Worm (Caenorhabditis elegans) whole organism, early embryonic: ENCODE data around the gene vab-8.

Source experiments
- B0310.2 ChIP-seq: sonication (generic microtip); optimal IDR thresholded peaks from 2 replicates; lab custom pipeline; 2016; ENCODE audit warnings: mild to moderate bottlenecking, missing genetic modification characterization, missing compliant biosample characterization
- F13C5.2 ChIP-seq: sonication (generic microtip); optimal IDR thresholded peaks from 2 replicates; lab custom pipeline; 2017; ENCODE audit warnings: mild to moderate bottlenecking, missing genetic modification characterization, inconsistent platforms, missing compliant biosample characterization
- aly-1 ChIP-seq: sonication (generic microtip); optimal IDR thresholded peaks from 2 replicates; lab custom pipeline; 2016; ENCODE audit warnings: missing genetic modification characterization, missing compliant biosample characterization
- ama-1 ChIP-seq: fragments of 150-350 bp; optimal IDR thresholded peaks from 2 replicates; lab custom pipeline; 2014
- ceh-13 ChIP-seq: fragments of 200-800 bp; sonication (Bioruptor generic); optimal IDR thresholded peaks from 2 replicates; lab custom pipeline; 2018; ENCODE audit warnings: mild to moderate bottlenecking, missing genetic modification characterization, missing compliant biosample characterization
- ceh-36 ChIP-seq: sonication (generic microtip); optimal IDR thresholded peaks from 2 replicates; lab custom pipeline; 2016; ENCODE audit warnings: missing genetic modification characterization, inconsistent platforms, missing compliant biosample characterization
- ets-7 ChIP-seq: sonication (generic microtip); optimal IDR thresholded peaks from 2 replicates; lab custom pipeline; 2016; ENCODE audit warnings: missing genotype, missing genetic modification characterization, missing compliant biosample characterization
- flt-1 ChIP-seq: fragments of 200-800 bp; sonication (Bioruptor generic); IDR thresholded peaks from 2 replicates; pipeline ENCODE4 v1.3.6; 2022; ENCODE audit warnings: missing genetic modification characterization, missing compliant biosample characterization
- hmbx-1 ChIP-seq: sonication (generic microtip); optimal IDR thresholded peaks from 2 replicates; lab custom pipeline; 2016; ENCODE audit warnings: mild to moderate bottlenecking, missing genetic modification characterization, missing compliant biosample characterization
- hmg-4 ChIP-seq: fragments of 200-800 bp; sonication (Bioruptor generic); optimal IDR thresholded peaks from 2 replicates; lab custom pipeline; 2018; ENCODE audit warnings: mild to moderate bottlenecking, missing genetic modification characterization, missing compliant biosample characterization
- hnd-1 ChIP-seq: sonication (generic microtip); optimal IDR thresholded peaks from 2 replicates; lab custom pipeline; 2016; ENCODE audit warnings: missing genetic modification characterization, missing compliant biosample characterization
- pes-1 ChIP-seq: fragments of 200-800 bp; sonication (Bioruptor generic); IDR thresholded peaks from 2 replicates; pipeline ENCODE4 v1.3.6; 2022; ENCODE audit warnings: missing genetic modification reagents, missing genetic modification characterization, missing compliant biosample characterization
- scrt-1 ChIP-seq: fragments of 200-800 bp; sonication (Bioruptor generic); IDR thresholded peaks from 2 replicates; pipeline ENCODE4 v1.3.6; 2022; ENCODE audit warnings: missing genetic modification characterization, missing compliant biosample characterization
- sea-1 ChIP-seq: fragments of 200-800 bp; sonication (Bioruptor generic); conservative IDR thresholded peaks from 2 replicates; pipeline ENCODE4 v1.3.6; 2022; ENCODE audit warnings: missing genetic modification characterization, missing compliant biosample characterization
- tbx-11 ChIP-seq: fragments of 200-800 bp; sonication (Bioruptor generic); IDR thresholded peaks from 2 replicates; pipeline ENCODE4 v1.3.6; 2022; ENCODE audit warnings: missing genetic modification characterization, missing compliant biosample characterization
- tbx-37 ChIP-seq: fragments of 200-800 bp; sonication (Bioruptor generic); conservative IDR thresholded peaks from 2 replicates; pipeline ENCODE4 v1.3.6; 2022; ENCODE audit warnings: missing genetic modification reagents, missing genetic modification characterization, missing compliant biosample characterization
- tra-4 ChIP-seq: sonication (generic microtip); optimal IDR thresholded peaks from 2 replicates; lab custom pipeline; 2017; ENCODE audit warnings: missing genetic modification characterization, missing compliant biosample characterization

The vab-8 gene

DNA sequence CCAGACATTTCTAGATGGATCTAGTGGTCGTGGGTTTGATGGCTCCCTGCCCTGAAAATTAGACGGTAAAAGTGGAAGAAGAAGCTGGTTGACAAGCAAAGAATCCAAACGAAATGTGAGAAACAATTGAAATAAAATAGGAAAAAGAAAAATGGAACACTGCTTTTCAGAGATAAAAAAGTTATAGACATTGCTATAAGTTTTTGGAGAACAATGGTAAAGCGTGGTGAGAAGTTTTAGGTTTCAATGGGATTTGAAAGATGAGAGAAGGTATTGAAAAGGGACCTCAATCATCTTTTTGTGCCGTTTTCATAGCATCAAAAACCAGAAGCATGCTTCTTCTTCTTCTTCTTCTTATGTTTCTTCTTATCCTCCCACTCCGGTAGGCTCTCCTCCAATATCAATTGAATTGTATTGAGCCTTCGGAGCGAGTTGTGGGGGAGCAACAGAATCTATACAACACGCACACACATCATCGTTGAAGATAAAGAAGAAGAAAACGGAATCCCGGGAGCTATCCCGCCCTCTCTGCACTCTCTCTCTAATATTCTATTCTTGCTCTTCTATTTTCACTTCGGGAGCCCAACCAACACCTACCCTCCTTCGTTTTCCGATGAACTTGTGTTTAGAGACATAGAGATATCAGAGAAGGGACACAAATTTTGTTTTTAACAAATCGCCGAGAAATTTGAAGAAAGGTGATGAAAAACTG is 21.3 kb downstream of the vab-8 start, which contains the start of gene myo-3:
myo-3 (minus strand) TSS at position 51 of the 712 bp plus-strand sequence.
- TF ChIP-seq sea-1 (GFP tag; lab: Robert Waterston, UW) (no peak), tbx-37 (no peak), hmg-4 (GFP tag; lab: Kevin White, UChicago) (no peak), hmbx-1 (tag; lab: Kevin White, UChicago) (no peak), flt-1 (GFP tag; lab: Robert Waterston, UW) (no peak), ets-7 (no peak), pes-1 (GFP tag; lab: Robert Waterston, UW) (no peak), scrt-1 (GFP tag; lab: Robert Waterston, UW) (no peak), F13C5.2 (tag; lab: Kevin White, UChicago) (no peak)

DNA sequence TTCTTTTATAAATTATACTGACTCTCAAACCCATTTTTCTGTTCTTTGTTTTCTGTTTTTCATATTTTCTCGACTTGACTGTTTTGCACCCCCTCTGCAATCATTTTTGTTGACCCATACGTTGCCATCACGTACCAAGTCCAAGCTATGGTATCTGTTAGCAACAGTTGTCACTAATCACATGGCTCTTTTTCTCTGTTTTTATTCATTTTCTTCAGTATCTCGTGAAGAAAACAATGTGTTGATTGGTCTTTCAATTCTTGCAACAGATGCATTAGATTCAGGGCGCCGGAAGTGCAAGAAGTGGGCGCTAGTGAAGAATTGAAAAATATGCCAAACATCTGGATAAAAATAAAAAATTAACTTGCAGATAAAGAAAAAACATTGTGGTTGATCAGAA is 22.4 kb downstream of the vab-8 start:
- TF ChIP-seq hmbx-1 (tag; lab: Kevin White, UChicago) (no peak), ama-1 (lab: Kevin White, UChicago) (no peak), tra-4 (no peak), pes-1 (GFP tag; lab: Robert Waterston, UW) (no peak), ceh-13 (no peak), hmg-4 (GFP tag; lab: Kevin White, UChicago) (no peak), tbx-37 (no peak), ets-7 (no peak), B0310.2 (tag; lab: Kevin White, UChicago) (no peak)

DNA sequence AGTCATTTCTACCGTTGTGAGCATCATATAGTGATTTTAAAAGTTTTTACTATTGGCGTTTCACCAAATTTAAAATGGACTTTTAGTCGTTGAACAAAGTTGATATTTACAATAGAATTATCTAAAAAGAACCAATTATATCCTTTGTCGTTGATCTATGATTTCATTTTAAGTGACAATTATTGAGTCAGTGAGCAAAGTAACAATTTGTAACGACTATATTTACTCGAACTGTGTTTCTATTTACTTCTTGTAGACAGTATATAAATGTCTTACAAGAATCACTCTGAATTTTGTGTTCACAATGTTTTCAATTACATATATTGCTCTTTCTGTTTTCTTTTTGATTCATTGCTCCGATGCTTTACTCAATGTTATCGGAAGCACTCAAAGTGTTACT is 28.0 kb downstream of the vab-8 start, which contains the start of gene ttr-22:
ttr-22 (plus strand) TSS at position 301 of the 400 bp plus-strand sequence.
- TF ChIP-seq scrt-1 (GFP tag; lab: Robert Waterston, UW) (no peak), flt-1 (GFP tag; lab: Robert Waterston, UW) (no peak), hnd-1 (tag; lab: Kevin White, UChicago) (no peak), aly-1 (tag; lab: Kevin White, UChicago) (no peak), tbx-11 (no peak), F13C5.2 (tag; lab: Kevin White, UChicago) (no peak), ceh-13 (no peak), ama-1 (lab: Kevin White, UChicago) (no peak), ceh-36 (tag; lab: Kevin White, UChicago) (no peak), hmbx-1 (tag; lab: Kevin White, UChicago) (no peak), B0310.2 (tag; lab: Kevin White, UChicago) (no peak), sea-1 (GFP tag; lab: Robert Waterston, UW) (no peak), pes-1 (GFP tag; lab: Robert Waterston, UW) (no peak), tra-4 (no peak), tbx-37 (no peak), ets-7 (no peak), hmg-4 (GFP tag; lab: Kevin White, UChicago) (no peak)

DNA sequence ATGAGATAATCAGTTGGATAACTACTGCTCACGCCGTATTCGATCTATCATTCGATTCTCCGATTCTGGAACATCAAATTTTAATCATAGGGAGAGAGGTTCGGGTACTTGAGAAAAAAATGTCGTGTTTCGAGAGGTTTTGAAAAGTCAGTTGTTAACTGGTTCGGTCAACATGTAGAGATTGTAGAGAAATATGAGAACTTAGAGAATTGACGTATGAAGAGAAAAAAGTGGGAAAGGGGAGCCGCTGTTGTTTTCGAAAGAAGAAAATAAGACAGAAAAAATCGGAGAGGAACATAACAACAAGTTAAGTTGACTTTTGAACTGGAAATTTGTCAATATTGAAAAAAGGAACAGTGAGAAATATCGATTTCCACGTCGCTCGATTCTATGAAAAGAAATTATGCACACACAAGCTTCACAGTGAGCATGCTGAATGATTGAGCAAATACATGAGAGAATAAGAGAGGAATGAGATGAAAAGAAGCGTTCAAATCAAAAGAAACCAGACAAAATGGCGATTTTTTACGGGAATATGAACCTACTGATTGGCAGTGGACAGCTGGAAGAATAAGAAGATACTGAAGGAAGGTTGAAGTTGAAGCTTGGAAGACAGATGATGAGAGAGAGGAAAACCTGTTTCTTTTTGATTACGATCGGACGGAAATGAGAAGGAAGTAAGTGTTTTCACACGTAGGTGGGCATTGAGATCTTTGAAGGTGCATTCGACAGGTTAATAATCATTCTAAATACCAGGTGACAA is 32.0 kb downstream of the vab-8 start, which contains the start of the genes T04H1.13, slfl-5 and rad-50:
T04H1.13 (minus strand) TSS at position 51 of the 763 bp plus-strand sequence.
slfl-5 (minus strand) TSS at position 65 of the 763 bp plus-strand sequence.
rad-50 (plus strand) TSS at position 667 of the 763 bp plus-strand sequence.
- no peak for TF ChIP-seq hmg-4 (GFP tag; lab: Kevin White, UChicago)
- TF ChIP-seq B0310.2 (tag; lab: Kevin White, UChicago): no peak
- no peak for TF ChIP-seq ceh-36 (tag; lab: Kevin White, UChicago)
- TF ChIP-seq F13C5.2 (tag; lab: Kevin White, UChicago): no peak
- no peak for TF ChIP-seq ceh-13
- no peak for TF ChIP-seq ama-1 (lab: Kevin White, UChicago)
- no peak for TF ChIP-seq tra-4
- TF ChIP-seq hnd-1 (tag; lab: Kevin White, UChicago): no peak
- no peak for TF ChIP-seq ets-7
- TF ChIP-seq flt-1 (GFP tag; lab: Robert Waterston, UW): no peak
- no peak for TF ChIP-seq tbx-11
- TF ChIP-seq hmbx-1 (tag; lab: Kevin White, UChicago): no peak
- TF ChIP-seq tbx-37: no peak
- no peak for TF ChIP-seq scrt-1 (GFP tag; lab: Robert Waterston, UW)
- no peak for TF ChIP-seq pes-1 (GFP tag; lab: Robert Waterston, UW)
- no peak for TF ChIP-seq aly-1 (tag; lab: Kevin White, UChicago)
- no peak for TF ChIP-seq sea-1 (GFP tag; lab: Robert Waterston, UW)

DNA sequence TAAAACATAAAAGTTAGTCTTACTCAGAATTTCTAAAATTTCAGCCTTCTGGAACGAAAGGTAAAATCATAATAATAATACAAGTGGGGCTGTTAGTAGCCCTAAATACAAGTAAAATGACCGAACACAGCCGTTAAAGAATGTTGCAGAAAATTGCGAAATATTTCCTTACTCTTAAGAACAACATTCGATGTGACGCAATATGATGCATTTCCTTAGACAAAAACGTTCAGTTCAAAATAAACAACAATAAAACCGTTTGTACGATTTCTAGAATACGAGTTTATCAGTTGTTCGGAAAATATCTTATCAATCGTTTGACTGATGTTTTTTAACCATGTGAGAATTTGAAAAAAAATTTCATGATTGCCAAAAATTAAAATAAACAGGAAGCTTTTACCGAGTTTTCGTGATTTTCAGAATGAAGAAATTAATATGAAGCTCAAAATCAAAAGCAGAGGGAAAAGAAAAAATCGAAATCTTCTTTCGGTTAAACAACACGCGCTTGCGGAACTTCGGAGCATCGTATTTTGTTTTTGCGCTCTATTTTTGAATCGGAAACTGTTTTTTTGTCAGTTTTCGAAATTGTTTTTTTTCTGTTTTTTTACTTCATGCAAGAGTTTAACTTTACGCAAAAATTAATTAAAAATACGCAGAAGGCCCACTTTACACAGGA is 32.8 kb downstream of the vab-8 start:
- no peak for TF ChIP-seq ceh-13
- TF ChIP-seq ceh-36 (tag; lab: Kevin White, UChicago): no peak
- TF ChIP-seq B0310.2 (tag; lab: Kevin White, UChicago): no peak
- TF ChIP-seq tra-4: no peak
- TF ChIP-seq ets-7: no peak
- TF ChIP-seq aly-1 (tag; lab: Kevin White, UChicago): no peak
- no peak for TF ChIP-seq scrt-1 (GFP tag; lab: Robert Waterston, UW)
- no peak for TF ChIP-seq hnd-1 (tag; lab: Kevin White, UChicago)
- no peak for TF ChIP-seq flt-1 (GFP tag; lab: Robert Waterston, UW)
- no peak for TF ChIP-seq tbx-11
- TF ChIP-seq sea-1 (GFP tag; lab: Robert Waterston, UW): no peak
- no peak for TF ChIP-seq tbx-37
- no peak for TF ChIP-seq hmg-4 (GFP tag; lab: Kevin White, UChicago)
- TF ChIP-seq ama-1 (lab: Kevin White, UChicago): no peak
- no peak for TF ChIP-seq hmbx-1 (tag; lab: Kevin White, UChicago)

DNA sequence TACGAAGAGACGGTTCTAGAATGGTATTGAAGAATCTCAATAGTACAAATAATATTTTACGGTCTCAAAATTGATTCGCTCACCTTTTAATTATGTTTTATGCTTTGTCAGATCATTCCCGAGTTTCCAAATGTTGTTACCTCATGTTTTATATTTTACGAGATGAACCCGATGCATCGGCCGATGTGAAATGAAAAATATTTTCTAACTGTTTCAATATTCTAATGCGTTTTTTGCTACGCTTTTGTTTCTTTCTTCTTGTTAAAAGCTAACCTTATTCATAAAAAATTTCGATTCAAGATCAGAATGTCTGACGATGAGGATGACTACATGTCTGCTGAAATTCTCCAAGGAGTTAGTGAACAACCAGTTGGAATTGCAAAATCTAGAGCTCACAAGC is 37.9 kb downstream of the vab-8 start, which contains the start of gene T04H1.5:
T04H1.5 (plus strand) TSS at position 301 of the 400 bp plus-strand sequence.
- TF ChIP-seq flt-1 (GFP tag; lab: Robert Waterston, UW) (no peak), sea-1 (GFP tag; lab: Robert Waterston, UW) (no peak), B0310.2 (tag; lab: Kevin White, UChicago) (no peak), tra-4 (no peak), aly-1 (tag; lab: Kevin White, UChicago) (no peak), tbx-37 (no peak), tbx-11 (no peak), pes-1 (GFP tag; lab: Robert Waterston, UW) (no peak), ets-7 (no peak), hmbx-1 (tag; lab: Kevin White, UChicago) (no peak)
